Worm (Caenorhabditis elegans) whole organism, late embryonic: ENCODE data around the gene hal-3.

Experiments used
- C08G9.2 ChIP-seq: sonication (generic microtip); optimal IDR thresholded peaks from 2 replicates; lab custom pipeline; 2016; ENCODE audit warnings: mild to moderate bottlenecking, missing genetic modification characterization, moderate library complexity, missing compliant biosample characterization
- C38D4.7 ChIP-seq: fragments of 200-800 bp; sonication (Bioruptor generic); optimal IDR thresholded peaks from 2 replicates; lab custom pipeline; 2018; ENCODE audit warnings: mild to moderate bottlenecking, missing genetic modification characterization, moderate library complexity, missing compliant biosample characterization
- F13H6.1 ChIP-seq: sonication (generic microtip); optimal IDR thresholded peaks from 2 replicates; lab custom pipeline; 2016; ENCODE audit warnings: missing genetic modification characterization, missing compliant biosample characterization
- K09A11.1 ChIP-seq: sonication (generic microtip); optimal IDR thresholded peaks from 2 replicates; lab custom pipeline; 2017; ENCODE audit warnings: antibody characterized with exemption, mild to moderate bottlenecking, missing genetic modification characterization, missing compliant biosample characterization; ENCODE audit not compliant: insufficient read depth
- T23F11.4 ChIP-seq: fragments of 200-800 bp; sonication (Bioruptor generic); optimal IDR thresholded peaks from 2 replicates; lab custom pipeline; 2018; ENCODE audit warnings: mild to moderate bottlenecking, missing genetic modification characterization, missing compliant biosample characterization
- Y22D7AL.16 ChIP-seq: sonication (generic microtip); optimal IDR thresholded peaks from 2 replicates; lab custom pipeline; 2016; ENCODE audit warnings: missing genetic modification characterization, missing compliant biosample characterization
- ahr-1 ChIP-seq: sonication (generic microtip); optimal IDR thresholded peaks from 2 replicates; lab custom pipeline; 2016; ENCODE audit warnings: missing genetic modification characterization, missing compliant biosample characterization
- ama-1 ChIP-seq: fragments of 150-350 bp; optimal IDR thresholded peaks from 2 replicates; lab custom pipeline; 2014
- ceh-14 ChIP-seq: sonication (generic microtip); optimal IDR thresholded peaks from 2 replicates; lab custom pipeline; 2016; ENCODE audit warnings: missing genotype, missing genetic modification characterization, missing compliant biosample characterization
- ceh-18 ChIP-seq: sonication (generic microtip); optimal IDR thresholded peaks from 2 replicates; lab custom pipeline; 2016; ENCODE audit warnings: missing genetic modification characterization, missing compliant biosample characterization
- ceh-19 ChIP-seq: fragments of 200-800 bp; sonication (Bioruptor generic); optimal IDR thresholded peaks from 2 replicates; lab custom pipeline; 2018; ENCODE audit warnings: mild to moderate bottlenecking, missing genetic modification characterization, missing compliant biosample characterization
- ceh-2 ChIP-seq: sonication (generic microtip); optimal IDR thresholded peaks from 2 replicates; lab custom pipeline; 2016; ENCODE audit warnings: missing genotype, missing genetic modification characterization, missing compliant biosample characterization
- ceh-22 ChIP-seq: sonication (generic microtip); optimal IDR thresholded peaks from 2 replicates; lab custom pipeline; 2017; ENCODE audit warnings: missing biosample characterization, missing genetic modification characterization
- ceh-24 ChIP-seq: sonication (generic microtip); optimal IDR thresholded peaks from 2 replicates; lab custom pipeline; 2016; ENCODE audit warnings: mild to moderate bottlenecking, missing genetic modification characterization, missing compliant biosample characterization
- ceh-30 ChIP-seq: fragments of 150-350 bp; optimal IDR thresholded peaks from 2 replicates; lab custom pipeline; 2014; ENCODE audit warnings: missing biosample characterization, missing genetic modification characterization
- ceh-31 ChIP-seq: sonication (generic microtip); optimal IDR thresholded peaks from 2 replicates; lab custom pipeline; 2016; ENCODE audit warnings: missing genetic modification characterization, missing compliant biosample characterization
- ceh-34 ChIP-seq: sonication (generic microtip); optimal IDR thresholded peaks from 2 replicates; lab custom pipeline; 2016; ENCODE audit warnings: mild to moderate bottlenecking, missing genetic modification characterization, missing compliant biosample characterization
- ceh-45 ChIP-seq: fragments of 200-800 bp; sonication (Bioruptor generic); IDR thresholded peaks from 2 replicates; pipeline ENCODE4 v1.3.6; 2022; ENCODE audit warnings: missing genetic modification reagents, missing genetic modification characterization, missing compliant biosample characterization
- ceh-48 ChIP-seq: sonication (generic microtip); optimal IDR thresholded peaks from 2 replicates; lab custom pipeline; 2016; ENCODE audit warnings: missing genetic modification characterization, inconsistent platforms, missing compliant biosample characterization
- ceh-6 ChIP-seq: fragments of 200-800 bp; sonication (Bioruptor generic); optimal IDR thresholded peaks from 2 replicates; lab custom pipeline; 2018; ENCODE audit warnings: mild to moderate bottlenecking, missing genetic modification characterization, missing compliant biosample characterization
- che-1 ChIP-seq: sonication (generic microtip); optimal IDR thresholded peaks from 2 replicates; lab custom pipeline; 2016; ENCODE audit warnings: mild to moderate bottlenecking, missing genetic modification characterization, missing compliant biosample characterization
- dve-1 ChIP-seq: sonication (generic microtip); optimal IDR thresholded peaks from 2 replicates; lab custom pipeline; 2017; ENCODE audit warnings: antibody characterized with exemption, mild to moderate bottlenecking, missing genetic modification characterization, missing compliant biosample characterization
- elt-2 ChIP-seq: sonication (generic microtip); optimal IDR thresholded peaks from 2 replicates; lab custom pipeline; 2016; ENCODE audit warnings: missing genetic modification reagents, missing genetic modification characterization, missing compliant biosample characterization
- elt-4 ChIP-seq: sonication (generic microtip); optimal IDR thresholded peaks from 2 replicates; lab custom pipeline; 2016; ENCODE audit warnings: missing genetic modification characterization, missing compliant biosample characterization
- eyg-1 ChIP-seq: sonication (generic microtip); optimal IDR thresholded peaks from 2 replicates; lab custom pipeline; 2016; ENCODE audit warnings: missing genotype, missing genetic modification characterization, missing compliant biosample characterization
- fax-1 ChIP-seq: sonication (generic microtip); optimal IDR thresholded peaks from 2 replicates; lab custom pipeline; 2016; ENCODE audit warnings: missing genotype, missing genetic modification characterization, missing compliant biosample characterization
- fkh-6 ChIP-seq: sonication (generic microtip); optimal IDR thresholded peaks from 2 replicates; lab custom pipeline; 2016; ENCODE audit warnings: missing genetic modification characterization, missing compliant biosample characterization
- gmeb-2 ChIP-seq: sonication (generic microtip); optimal IDR thresholded peaks from 2 replicates; lab custom pipeline; 2016; ENCODE audit warnings: missing genetic modification characterization, inconsistent platforms, missing compliant biosample characterization
- hlh-8 ChIP-seq: sonication (generic microtip); optimal IDR thresholded peaks from 2 replicates; lab custom pipeline; 2016; ENCODE audit warnings: missing genotype, missing genetic modification characterization, missing compliant biosample characterization
- lin-11 ChIP-seq: fragments of 200-800 bp; sonication (Bioruptor generic); optimal IDR thresholded peaks from 2 replicates; lab custom pipeline; 2018; ENCODE audit warnings: mild to moderate bottlenecking, missing genetic modification characterization, missing compliant biosample characterization
- madf-2 ChIP-seq: sonication (generic microtip); optimal IDR thresholded peaks from 2 replicates; lab custom pipeline; 2017; ENCODE audit warnings: missing genetic modification characterization, missing compliant biosample characterization
- nhr-232 ChIP-seq: sonication (generic microtip); optimal IDR thresholded peaks from 2 replicates; lab custom pipeline; 2016; ENCODE audit warnings: missing genetic modification characterization, missing compliant biosample characterization
- odd-2 ChIP-seq: sonication (generic microtip); optimal IDR thresholded peaks from 2 replicates; lab custom pipeline; 2017; ENCODE audit warnings: antibody characterized with exemption, mild to moderate bottlenecking, missing genetic modification characterization, missing compliant biosample characterization
- pat-9 ChIP-seq: fragments of 200-800 bp; sonication (Bioruptor generic); optimal IDR thresholded peaks from 2 replicates; lab custom pipeline; 2018; ENCODE audit warnings: mild to moderate bottlenecking, missing genetic modification characterization, moderate library complexity, missing compliant biosample characterization
- pax-1 ChIP-seq: fragments of 150-350 bp; optimal IDR thresholded peaks from 2 replicates; lab custom pipeline; 2014; ENCODE audit warnings: missing biosample characterization, missing genetic modification characterization
- pha-2 ChIP-seq: sonication (generic microtip); optimal IDR thresholded peaks from 2 replicates; lab custom pipeline; 2017; ENCODE audit warnings: mild to moderate bottlenecking, missing genetic modification characterization, missing compliant biosample characterization
- pha-4 ChIP-seq: fragments of 150-350 bp; optimal IDR thresholded peaks from 2 replicates; lab custom pipeline; 2018; ENCODE audit warnings: missing biosample characterization, missing genetic modification reagents, missing genetic modification characterization
- pros-1 ChIP-seq: fragments of 150-350 bp; optimal IDR thresholded peaks from 2 replicates; lab custom pipeline; 2014; ENCODE audit warnings: missing biosample characterization, missing genetic modification reagents, missing genetic modification characterization
- rnt-1 ChIP-seq: sonication (generic microtip); optimal IDR thresholded peaks from 2 replicates; lab custom pipeline; 2016; ENCODE audit warnings: missing genetic modification characterization, missing compliant biosample characterization
- sox-2 ChIP-seq: fragments of 200-800 bp; sonication (Bioruptor generic); IDR thresholded peaks from 2 replicates; pipeline ENCODE4 v1.3.6; 2022; ENCODE audit warnings: missing genetic modification reagents, missing genetic modification characterization, missing compliant biosample characterization
- sox-4 ChIP-seq: sonication (generic microtip); optimal IDR thresholded peaks from 2 replicates; lab custom pipeline; 2017; ENCODE audit warnings: mild to moderate bottlenecking, missing genetic modification characterization, inconsistent platforms, missing compliant biosample characterization
- tbx-2 ChIP-seq: sonication (generic microtip); optimal IDR thresholded peaks from 2 replicates; lab custom pipeline; 2016; ENCODE audit warnings: missing genetic modification characterization, missing compliant biosample characterization
- tbx-7 ChIP-seq: sonication (generic microtip); optimal IDR thresholded peaks from 2 replicates; lab custom pipeline; 2016; ENCODE audit warnings: missing genotype, missing genetic modification characterization, missing compliant biosample characterization
- unc-42 ChIP-seq: sonication (generic microtip); optimal IDR thresholded peaks from 2 replicates; lab custom pipeline; 2016; ENCODE audit warnings: missing genotype, missing genetic modification characterization, missing compliant biosample characterization
- unc-86 ChIP-seq: sonication (generic microtip); optimal IDR thresholded peaks from 2 replicates; lab custom pipeline; 2016; ENCODE audit warnings: missing genetic modification characterization, missing compliant biosample characterization
- zip-5 ChIP-seq: sonication (generic microtip); optimal IDR thresholded peaks from 2 replicates; lab custom pipeline; 2016; ENCODE audit warnings: missing genetic modification characterization, missing compliant biosample characterization

Gene hal-3

DNA sequence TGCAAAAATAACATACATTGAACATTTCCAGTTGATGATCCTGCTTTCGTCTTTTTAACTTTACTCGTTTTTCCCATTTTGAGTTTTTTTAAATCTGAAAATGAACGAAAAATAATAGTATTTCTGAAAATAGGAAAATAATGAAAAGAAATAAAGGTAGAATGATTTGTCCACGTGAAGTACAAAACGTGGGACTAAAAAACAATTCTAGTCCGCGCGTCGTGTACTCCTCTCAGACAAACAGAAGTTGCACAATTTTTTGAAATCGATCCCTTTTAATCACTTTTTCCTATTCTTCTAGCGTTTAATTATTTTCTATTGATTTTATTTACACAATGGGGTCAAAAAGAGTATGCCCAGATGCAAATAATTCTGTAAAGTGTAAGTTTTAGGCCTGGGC, 25.9 kb downstream of the hal-3 start, which contains the start of the genes E02H1.1 and tag-124 (continued):
- TF ChIP-seq zip-5 (peak; percentile 78), nhr-232 (tag; lab: Kevin White, UChicago) (no peak), che-1 (tag; lab: Kevin White, UChicago) (no peak), hlh-8 (peak; percentile 60), ama-1 (lab: Kevin White, UChicago) (no peak), fax-1 (tag; lab: Kevin White, UChicago) (peak; percentile 27), ceh-22 (tag; lab: Kevin White, UChicago) (no peak), Y22D7AL.16 (no peak), C08G9.2 (peak; percentile 93), gmeb-2 (no peak), odd-2 (tag; lab: Kevin White, UChicago) (no peak), ceh-18 (tag; lab: Kevin White, UChicago) (no peak), ceh-14 (tag; lab: Kevin White, UChicago) (no peak), sox-2 (GFP tag; lab: Robert Waterston, UW) (no peak), K09A11.1 (tag; lab: Kevin White, UChicago) (no peak), F13H6.1 (tag; lab: Kevin White, UChicago) (peak; percentile 52), pha-4 (tag; lab: Kevin White, UChicago) (no peak), elt-2 (tag; lab: Kevin White, UChicago) (peak; percentile 56), madf-2 (no peak), ceh-34 (tag; lab: Kevin White, UChicago) (peak; percentile 18), pros-1 (tag; lab: Kevin White, UChicago) (no peak), ahr-1 (tag; lab: Kevin White, UChicago) (peak; percentile 48), pax-1 (tag; lab: Kevin White, UChicago) (no peak), pha-2 (tag; lab: Kevin White, UChicago) (no peak), ceh-31 (peak; percentile 92), ceh-30 (tag; lab: Kevin White, UChicago) (no peak), rnt-1 (tag; lab: Kevin White, UChicago) (peak; percentile 58), tbx-7 (peak; percentile 92), T23F11.4 (no peak), eyg-1 (tag; lab: Kevin White, UChicago) (peak; percentile 1), ceh-6 (GFP tag; lab: Kevin White, UChicago) (no peak), ceh-24 (no peak), unc-42 (peak; percentile 13), pat-9 (tag; lab: Kevin White, UChicago) (no peak), lin-11 (no peak), ceh-48 (tag; lab: Kevin White, UChicago) (no peak), fkh-6 (tag; lab: Kevin White, UChicago) (peak; percentile 45), ceh-45 (no peak), ceh-2 (tag; lab: Kevin White, UChicago) (peak; percentile 93), tbx-2 (tag; lab: Kevin White, UChicago) (peak; percentile 71), unc-86 (tag; lab: Kevin White, UChicago) (no peak), sox-4 (no peak), elt-4 (tag; lab: Kevin White, UChicago) (no peak), ceh-19 (no peak), dve-1 (tag; lab: Kevin White, UChicago) (no peak), C38D4.7 (GFP tag; lab: Kevin White, UChicago) (no peak)
- TF ChIP-seq, all 69 proteins: peak for 22
